Fruit fly (Drosophila melanogaster) whole organism, embryonic: ENCODE measurements around the gene CG17930.

Experiments used
- Ada2b ChIP-seq: fragments of 200-800 bp; sonication (Bioruptor generic); IDR thresholded peaks from 2 replicates; pipeline ENCODE4 v1.3.6; 2022; ENCODE audit warnings: missing biosample characterization, missing genetic modification characterization
- CG14050 ChIP-seq: fragments of 200-800 bp; sonication (Bioruptor generic); IDR thresholded peaks from 3 replicates; pipeline ENCODE4 v1.3.6; 2022; ENCODE audit warnings: missing biosample characterization, missing genetic modification characterization
- CG1529 ChIP-seq: fragments of 200-800 bp; sonication (Bioruptor generic); optimal IDR thresholded peaks from 3 replicates; lab custom pipeline; 2018; ENCODE audit warnings: missing biosample characterization, missing genetic modification characterization
- CG15514 ChIP-seq: fragments of 200-800 bp; sonication (Bioruptor generic); optimal IDR thresholded peaks from 3 replicates; lab custom pipeline; 2017; ENCODE audit warnings: missing biosample characterization, missing genetic modification characterization, mild to moderate bottlenecking, moderate library complexity, missing genetic modification reagents
- CG17186 ChIP-seq: fragments of 200-800 bp; sonication (Bioruptor generic); optimal IDR thresholded peaks from 3 replicates; lab custom pipeline; 2017; ENCODE audit warnings: missing biosample characterization, missing genetic modification reagents, missing genetic modification characterization
- CG18619 ChIP-seq: fragments of 200-800 bp; sonication (Bioruptor generic); optimal IDR thresholded peaks from 3 replicates; lab custom pipeline; 2017; ENCODE audit warnings: missing biosample characterization, mild to moderate bottlenecking, missing genetic modification characterization
- CG30431 ChIP-seq: fragments of 200-800 bp; sonication (Bioruptor generic); optimal IDR thresholded peaks from 2 replicates; lab custom pipeline; 2017; ENCODE audit warnings: missing biosample characterization, missing genetic modification characterization
- CG3065 ChIP-seq: fragments of 200-800 bp; sonication (Bioruptor generic); optimal IDR thresholded peaks from 2 replicates; lab custom pipeline; 2016; ENCODE audit warnings: missing biosample characterization, missing genetic modification characterization
- CG33557 ChIP-seq: fragments of 200-800 bp; sonication (Bioruptor generic); optimal IDR thresholded peaks from 2 replicates; lab custom pipeline; 2019; ENCODE audit warnings: missing biosample characterization, mild to moderate bottlenecking, missing genetic modification characterization, moderate library complexity
- CG3407 ChIP-seq: fragments of 200-800 bp; sonication (Bioruptor generic); optimal IDR thresholded peaks from 2 replicates; lab custom pipeline; 2018; ENCODE audit warnings: missing biosample characterization, mild to moderate bottlenecking, missing genetic modification characterization
- CG3847 ChIP-seq: fragments of 200-800 bp; sonication (Bioruptor generic); IDR thresholded peaks from 2 replicates; pipeline ENCODE4 v1.3.6; 2022; ENCODE audit warnings: missing biosample characterization, missing genetic modification characterization
- CG4360 ChIP-seq: fragments of 200-800 bp; sonication (Bioruptor generic); IDR thresholded peaks from 2 replicates; pipeline ENCODE4 v1.3.6; 2022; ENCODE audit warnings: missing biosample characterization, missing genetic modification characterization
- CG6689 ChIP-seq: fragments of 200-800 bp; sonication (Bioruptor generic); IDR thresholded peaks from 2 replicates; pipeline ENCODE4 v1.3.6; 2022; ENCODE audit warnings: missing biosample characterization, missing genetic modification characterization
- CG7963 ChIP-seq: fragments of 200-800 bp; sonication (Bioruptor generic); IDR thresholded peaks from 3 replicates; pipeline ENCODE4 v1.3.6; 2022; ENCODE audit warnings: missing biosample characterization, missing genetic modification characterization; ENCODE audit not compliant: partially characterized antibody
- CG8359 ChIP-seq: fragments of 200-800 bp; sonication (Bioruptor generic); optimal IDR thresholded peaks from 2 replicates; lab custom pipeline; 2017; ENCODE audit warnings: missing biosample characterization, mild to moderate bottlenecking, missing genetic modification characterization, borderline replicate concordance
- CTCF ChIP-seq: fragments of 200-800 bp; sonication (Bioruptor generic); optimal IDR thresholded peaks from 2 replicates; lab custom pipeline; 2017; ENCODE audit warnings: missing biosample characterization, mild to moderate bottlenecking, missing genetic modification characterization, moderate library complexity
- E2f2 ChIP-seq: fragments of 200-800 bp; sonication (Bioruptor generic); IDR thresholded peaks from 2 replicates; pipeline ENCODE4 v1.3.6; 2022; ENCODE audit warnings: missing biosample characterization, missing genetic modification characterization
- ERR ChIP-seq: fragments of 200-800 bp; sonication (Bioruptor generic); optimal IDR thresholded peaks from 2 replicates; lab custom pipeline; 2016; ENCODE audit warnings: missing biosample characterization, missing genetic modification characterization
- Ets65A ChIP-seq: fragments of 200-800 bp; sonication (Bioruptor generic); peaks from one replicate; lab custom pipeline; 2016; ENCODE audit warnings: missing biosample characterization, missing genetic modification characterization
- Ets97D ChIP-seq: fragments of 200-800 bp; sonication (Bioruptor generic); optimal IDR thresholded peaks from 3 replicates; lab custom pipeline; 2016; ENCODE audit warnings: missing biosample characterization, missing genetic modification characterization
- HmgD ChIP-seq: fragments of 200-800 bp; sonication (Bioruptor generic); optimal IDR thresholded peaks from 3 replicates; lab custom pipeline; 2016; ENCODE audit warnings: missing biosample characterization, missing genetic modification characterization
- HmgZ ChIP-seq: fragments of 200-800 bp; sonication (Bioruptor generic); optimal IDR thresholded peaks from 2 replicates; lab custom pipeline; 2018; ENCODE audit warnings: missing biosample characterization, mild to moderate bottlenecking, missing genetic modification characterization
- Hr78 ChIP-seq, 2 experiments: fragments of 200-800 bp in 1 of 2; fragments of >200 bp in 1 of 2; sonication (Bioruptor generic) in 1 of 2; optimal IDR thresholded peaks; 2 replicates each; lab custom pipeline; 2017 to 2019; ENCODE audit warnings: missing biosample characterization in 2 of 2, missing genetic modification characterization in 2 of 2, mild to moderate bottlenecking in 1 of 2, moderate library complexity in 1 of 2
- Lim3 ChIP-seq: fragments of 200-800 bp; sonication (Bioruptor generic); IDR thresholded peaks from 2 replicates; pipeline ENCODE4 v1.3.6; 2022; ENCODE audit warnings: missing biosample characterization, missing genetic modification characterization
- MBD-R2 ChIP-seq: fragments of 200-800 bp; sonication (Bioruptor generic); IDR thresholded peaks from 2 replicates; pipeline ENCODE4 v1.3.6; 2022; ENCODE audit warnings: missing biosample characterization, missing genetic modification characterization
- Med ChIP-seq: fragments of 200-800 bp; sonication (Bioruptor generic); peaks from one replicate; lab custom pipeline; 2016; ENCODE audit warnings: missing biosample characterization, missing genetic modification characterization, mild to moderate bottlenecking, inconsistent platforms, moderate library complexity
- Myb ChIP-seq: fragments of 200-800 bp; sonication (Bioruptor generic); optimal IDR thresholded peaks from 2 replicates; lab custom pipeline; 2016; ENCODE audit warnings: missing biosample characterization, missing genetic modification characterization
- Sry-β ChIP-seq: fragments of 200-800 bp; sonication (Bioruptor generic); optimal IDR thresholded peaks from 2 replicates; lab custom pipeline; 2018; ENCODE audit warnings: missing biosample characterization, mild to moderate bottlenecking, missing genetic modification characterization, moderate library complexity
- YL-1 ChIP-seq: fragments of 200-800 bp; sonication (Bioruptor generic); optimal IDR thresholded peaks from 3 replicates; lab custom pipeline; 2017; ENCODE audit warnings: missing biosample characterization, mild to moderate bottlenecking, missing genetic modification characterization
- amos ChIP-seq: fragments of 200-800 bp; sonication (Bioruptor generic); IDR thresholded peaks from 2 replicates; pipeline ENCODE4 v1.3.6; 2022; ENCODE audit warnings: missing biosample characterization, missing genetic modification characterization; ENCODE audit not compliant: partially characterized antibody
- ato ChIP-seq: fragments of 200-800 bp; sonication (Bioruptor generic); IDR thresholded peaks from 2 replicates; pipeline ENCODE4 v1.3.6; 2022; ENCODE audit warnings: missing biosample characterization, missing genetic modification characterization; ENCODE audit not compliant: partially characterized antibody
- bowl ChIP-seq: fragments of 200-800 bp; sonication (Bioruptor generic); IDR thresholded peaks from 2 replicates; pipeline ENCODE4 v1.3.6; 2022; ENCODE audit warnings: missing biosample characterization, missing genetic modification characterization
- caup ChIP-seq: fragments of 200-800 bp; sonication (Bioruptor generic); optimal IDR thresholded peaks from 3 replicates; lab custom pipeline; 2017; ENCODE audit warnings: missing biosample characterization, mild to moderate bottlenecking, missing genetic modification characterization, moderate library complexity; ENCODE audit not compliant: severe bottlenecking
- chinmo ChIP-seq: fragments of 200-800 bp; sonication (Bioruptor generic); IDR thresholded peaks from 4 replicates; pipeline ENCODE4 v1.3.6; 2022; ENCODE audit warnings: missing biosample characterization, missing genetic modification characterization; ENCODE audit not compliant: partially characterized antibody
- dm ChIP-seq: fragments of 200-800 bp; sonication (Bioruptor generic); optimal IDR thresholded peaks from 3 replicates; lab custom pipeline; 2016; ENCODE audit warnings: missing biosample characterization, missing genetic modification characterization
- exex ChIP-seq: fragments of 200-800 bp; sonication (Bioruptor generic); optimal IDR thresholded peaks from 4 replicates; lab custom pipeline; 2018; ENCODE audit warnings: missing biosample characterization, mild to moderate bottlenecking, missing genetic modification characterization, moderate library complexity
- fu2 ChIP-seq: fragments of 200-800 bp; sonication (Bioruptor generic); optimal IDR thresholded peaks from 2 replicates; lab custom pipeline; 2016; ENCODE audit warnings: missing biosample characterization, missing genetic modification characterization
- gcm2 ChIP-seq: fragments of 200-800 bp; sonication (Bioruptor generic); optimal IDR thresholded peaks from 2 replicates; lab custom pipeline; 2016; ENCODE audit warnings: missing biosample characterization, missing genetic modification characterization
- hth ChIP-seq: fragments of >200 bp; optimal IDR thresholded peaks from 2 replicates; lab custom pipeline; 2017; ENCODE audit warnings: inconsistent platforms
- klu ChIP-seq: fragments of 200-800 bp; sonication (Bioruptor generic); IDR thresholded peaks from 2 replicates; pipeline ENCODE4 v1.3.6; 2022; ENCODE audit warnings: missing biosample characterization, missing genetic modification characterization
- knrl ChIP-seq: fragments of 200-800 bp; sonication (Bioruptor generic); IDR thresholded peaks from 3 replicates; pipeline ENCODE4 v1.3.6; 2022; ENCODE audit warnings: missing biosample characterization, missing genetic modification characterization; ENCODE audit not compliant: partially characterized antibody
- luna ChIP-seq: fragments of 200-800 bp; sonication (Bioruptor generic); optimal IDR thresholded peaks from 2 replicates; lab custom pipeline; 2016; ENCODE audit warnings: missing biosample characterization, missing genetic modification characterization
- maf-S ChIP-seq: fragments of 200-800 bp; sonication (Bioruptor generic); optimal IDR thresholded peaks from 2 replicates; lab custom pipeline; 2016; ENCODE audit warnings: missing biosample characterization, missing genetic modification characterization
- org-1 ChIP-seq: fragments of 200-800 bp; sonication (Bioruptor generic); optimal IDR thresholded peaks from 2 replicates; lab custom pipeline; 2017; ENCODE audit warnings: missing biosample characterization, missing genetic modification characterization
- psq ChIP-seq: fragments of 200-800 bp; sonication (Bioruptor generic); optimal IDR thresholded peaks from 2 replicates; lab custom pipeline; 2017; ENCODE audit warnings: missing biosample characterization, missing genetic modification characterization
- pum ChIP-seq: fragments of 200-800 bp; sonication (Bioruptor generic); optimal IDR thresholded peaks from 2 replicates; lab custom pipeline; 2016; ENCODE audit warnings: missing biosample characterization, missing genetic modification characterization
- sd ChIP-seq: fragments of 200-800 bp; sonication (Bioruptor generic); optimal IDR thresholded peaks from 3 replicates; lab custom pipeline; 2018; ENCODE audit warnings: missing biosample characterization, mild to moderate bottlenecking, missing genetic modification characterization, moderate library complexity
- sens-2 ChIP-seq: fragments of 200-800 bp; sonication (Bioruptor generic); IDR thresholded peaks from 2 replicates; pipeline ENCODE4 v1.3.6; 2022; ENCODE audit warnings: missing biosample characterization, missing genetic modification characterization
- toy ChIP-seq: fragments of 200-800 bp; sonication (Bioruptor generic); IDR thresholded peaks from 2 replicates; pipeline ENCODE4 v1.3.6; 2022; ENCODE audit warnings: missing biosample characterization, missing genetic modification characterization
- unc-4 ChIP-seq: fragments of 200-800 bp; sonication (Bioruptor generic); IDR thresholded peaks from 2 replicates; pipeline ENCODE4 v1.3.6; 2022; ENCODE audit warnings: missing biosample characterization, missing genetic modification characterization; ENCODE audit not compliant: partially characterized antibody
- yki ChIP-seq: fragments of >200 bp; optimal IDR thresholded peaks from 3 replicates; lab custom pipeline; 2018

Gene CG17930

DNA sequence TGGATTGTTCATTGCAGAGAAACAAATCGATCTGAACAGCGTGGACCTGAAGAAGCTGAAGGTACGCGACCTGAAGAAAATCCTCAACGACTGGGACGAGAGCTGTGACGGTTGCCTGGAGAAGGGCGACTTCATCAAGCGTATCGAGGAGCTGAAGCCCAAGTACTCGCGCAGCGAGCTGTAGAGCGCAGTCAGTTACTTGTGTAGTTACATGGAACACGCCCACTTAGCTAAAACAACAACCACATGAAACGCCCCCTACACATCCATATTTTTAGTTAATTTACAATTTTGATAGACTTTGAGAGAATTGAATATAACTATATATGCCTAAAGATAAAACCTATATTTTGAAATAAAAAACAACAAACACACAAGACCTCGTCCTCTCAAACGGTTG lies 22.8 kb downstream of the CG17930 start:
- TF ChIP-seq dm (GFP tag; lab: Kevin White, UChicago) (no peak), exex (no peak), CG3065 (GFP tag; lab: Kevin White, UChicago) (peak; percentile 21), CTCF (GFP tag; lab: Kevin White, UChicago) (peak; percentile 36), CG8359 (no peak), CG4360 (peak; percentile 69), toy (GFP tag; lab: Robert Waterston, UW) (no peak), caup (GFP tag; lab: Kevin White, UChicago) (no peak), Ada2b (no peak), Med (GFP tag; lab: Kevin White, UChicago) (peak; percentile 56)

DNA sequence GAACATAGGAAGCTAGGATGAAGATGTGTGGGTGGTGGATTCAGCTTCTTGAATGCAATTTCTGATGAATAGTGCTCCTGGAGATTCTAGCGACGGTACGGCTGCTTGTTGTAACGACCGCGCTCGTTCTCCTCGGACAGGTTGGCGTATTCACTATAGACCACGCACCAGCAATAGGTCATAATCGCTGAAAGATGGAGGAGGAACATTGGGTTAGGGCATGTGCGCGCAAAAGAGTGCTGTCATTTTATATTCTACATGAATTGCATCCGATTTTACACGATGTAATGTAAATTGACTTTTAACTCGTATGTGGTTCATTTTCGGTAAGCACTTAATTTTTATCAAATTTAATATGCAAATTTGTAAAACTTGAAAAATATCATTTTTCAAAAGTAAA lies 23.4 kb downstream of the CG17930 start:
- TF ChIP-seq CTCF (GFP tag; lab: Kevin White, UChicago) (peak; percentile 85), maf-S (GFP tag; lab: Kevin White, UChicago) (no peak), klu (GFP tag; lab: Robert Waterston, UW) (no peak), HmgZ (tag; lab: Kevin White, UChicago) (peak; percentile 82), Hr78 (GFP tag; optimal IDR thresholded peaks at IDR 0.05; lab: Kevin White, UChicago) (peak in 1 of 2 experiments; percentile 77), CG33557 (GFP tag; lab: Kevin White, UChicago) (no peak), org-1 (GFP tag; lab: Kevin White, UChicago) (no peak), unc-4 (GFP tag; lab: Robert Waterston, UW) (0 out of 2 replicates have a peak, but pooled peaks have one; percentile 16), Ets65A (peak; percentile 85), amos (GFP tag; lab: Robert Waterston, UW) (peak; percentile 70), HmgD (GFP tag; lab: Kevin White, UChicago) (peak; percentile 68), ato (GFP tag; lab: Robert Waterston, UW) (no peak), MBD-R2 (GFP tag; lab: Robert Waterston, UW) (no peak), CG30431 (GFP tag; lab: Kevin White, UChicago) (no peak), Myb (GFP tag; lab: Kevin White, UChicago) (peak; percentile 21), CG17186 (no peak), chinmo (GFP tag; lab: Robert Waterston, UW) (0 out of 4 replicates have a peak, but pooled peaks have one; percentile 32), knrl (GFP tag; lab: Robert Waterston, UW) (peak; percentile 42; the same call in 1 of the 3 replicates), psq (GFP tag; lab: Kevin White, UChicago) (no peak), ERR (no peak), CG3847 (GFP tag; lab: Robert Waterston, UW) (no peak), sens-2 (no peak), hth (lab: Kevin White, UChicago) (no peak), Ets97D (GFP tag; lab: Kevin White, UChicago) (peak; percentile 2), gcm2 (GFP tag; lab: Kevin White, UChicago) (no peak), CG15514 (GFP tag; lab: Kevin White, UChicago) (peak; percentile 33), luna (GFP tag; lab: Kevin White, UChicago) (no peak), pum (GFP tag; lab: Kevin White, UChicago) (no peak), CG14050 (no peak), CG7963 (GFP tag; lab: Robert Waterston, UW) (0 out of 3 replicates have a peak, but pooled peaks have one; percentile 13), Sry-β (no peak), bowl (GFP tag; lab: Robert Waterston, UW) (no peak), sd (tag; lab: Kevin White, UChicago) (no peak), fu2 (GFP tag; lab: Kevin White, UChicago) (no peak), CG6689 (GFP tag; lab: Robert Waterston, UW) (no peak), CG3407 (GFP tag; lab: Kevin White, UChicago) (no peak), YL-1 (GFP tag; lab: Kevin White, UChicago) (no peak), Lim3 (no peak), E2f2 (GFP tag; lab: Robert Waterston, UW) (peak; percentile 16; the same call in 1 of the 2 replicates), CG18619 (no peak), yki (lab: Kevin White, UChicago) (no peak), CG1529 (GFP tag; lab: Kevin White, UChicago) (no peak)
